Fruit fly (Drosophila melanogaster) whole organism, embryonic: ENCODE results near the gene CG17612.
A peak's percentile ranks its signal among the peaks of the same experiment; 100 is the strongest.

Experiments
- ATbp ChIP-seq: fragments of 200-800 bp; sonication (Bioruptor generic); optimal IDR thresholded peaks from 2 replicates; lab custom pipeline; 2017; ENCODE audit warnings: missing biosample characterization, mild to moderate bottlenecking, missing genetic modification characterization, missing genetic modification reagents
- BEAF-32 ChIP-seq: fragments of 200-800 bp; sonication (Bioruptor generic); optimal IDR thresholded peaks from 3 replicates; lab custom pipeline; 2017; ENCODE audit warnings: missing biosample characterization, missing genetic modification characterization, mild to moderate bottlenecking, moderate library complexity, missing genetic modification reagents
- C15 ChIP-seq: fragments of 200-800 bp; sonication (Bioruptor generic); IDR thresholded peaks from 3 replicates; pipeline ENCODE4 v1.3.6; 2022; ENCODE audit warnings: missing biosample characterization, missing genetic modification characterization
- CG10431 ChIP-seq: fragments of 200-800 bp; sonication (Bioruptor generic); optimal IDR thresholded peaks from 3 replicates; lab custom pipeline; 2018; ENCODE audit warnings: missing biosample characterization, mild to moderate bottlenecking, missing genetic modification characterization
- CG11456 ChIP-seq: fragments of 200-800 bp; sonication (Bioruptor generic); IDR thresholded peaks from 3 replicates; pipeline ENCODE4 v1.3.6; 2022; ENCODE audit warnings: missing biosample characterization, missing genetic modification characterization
- CG11504 ChIP-seq: fragments of 200-800 bp; sonication (Bioruptor generic); optimal IDR thresholded peaks from 3 replicates; lab custom pipeline; 2019; ENCODE audit warnings: missing biosample characterization, mild to moderate bottlenecking, missing genetic modification characterization, moderate library complexity
- CG12104 ChIP-seq: fragments of 200-800 bp; sonication (Bioruptor generic); optimal IDR thresholded peaks from 3 replicates; lab custom pipeline; 2016; ENCODE audit warnings: missing biosample characterization, missing genetic modification characterization
- CG1233 ChIP-seq: fragments of 200-800 bp; sonication (Bioruptor generic); optimal IDR thresholded peaks from 4 replicates; lab custom pipeline; 2018; ENCODE audit warnings: missing biosample characterization, mild to moderate bottlenecking, missing genetic modification characterization
- CG1647 ChIP-seq: fragments of 200-800 bp; sonication (Bioruptor generic); optimal IDR thresholded peaks from 3 replicates; lab custom pipeline; 2016; ENCODE audit warnings: missing biosample characterization, missing genetic modification characterization
- CG16863 ChIP-seq: fragments of 200-800 bp; sonication (Bioruptor generic); optimal IDR thresholded peaks from 3 replicates; lab custom pipeline; 2016; ENCODE audit warnings: missing biosample characterization, missing genetic modification characterization
- CG17328 ChIP-seq: fragments of 200-800 bp; sonication (Bioruptor generic); IDR thresholded peaks from 2 replicates; pipeline ENCODE4 v1.3.6; 2022; ENCODE audit warnings: missing biosample characterization, missing genetic modification characterization
- CG17359 ChIP-seq: fragments of 200-800 bp; sonication (Bioruptor generic); optimal IDR thresholded peaks from 3 replicates; lab custom pipeline; 2018; ENCODE audit warnings: missing biosample characterization, mild to moderate bottlenecking, missing genetic modification characterization, moderate library complexity
- CG2889 ChIP-seq: fragments of 200-800 bp; sonication (Bioruptor generic); IDR thresholded peaks from 3 replicates; pipeline ENCODE4 v1.3.6; 2022; ENCODE audit warnings: missing biosample characterization, missing genetic modification characterization
- CG33557 ChIP-seq: fragments of 200-800 bp; sonication (Bioruptor generic); optimal IDR thresholded peaks from 2 replicates; lab custom pipeline; 2019; ENCODE audit warnings: missing biosample characterization, mild to moderate bottlenecking, missing genetic modification characterization, moderate library complexity
- CG34422 ChIP-seq: fragments of 200-800 bp; sonication (Bioruptor generic); IDR thresholded peaks from 3 replicates; pipeline ENCODE4 v1.3.6; 2022; ENCODE audit warnings: missing biosample characterization, missing genetic modification characterization
- CG43689 ChIP-seq: fragments of 200-800 bp; sonication (Bioruptor generic); IDR thresholded peaks from 2 replicates; pipeline ENCODE4 v1.3.6; 2022; ENCODE audit warnings: missing biosample characterization, missing genetic modification characterization
- CG5180 ChIP-seq: fragments of 200-800 bp; sonication (Bioruptor generic); optimal IDR thresholded peaks from 3 replicates; lab custom pipeline; 2017; ENCODE audit warnings: missing biosample characterization, missing genetic modification characterization, mild to moderate bottlenecking, moderate library complexity, missing genetic modification reagents
- CG6272 ChIP-seq: fragments of 200-800 bp; sonication (Bioruptor generic); IDR thresholded peaks from 2 replicates; pipeline ENCODE4 v1.3.6; 2022; ENCODE audit warnings: missing biosample characterization, missing genetic modification characterization
- CG6654 ChIP-seq: fragments of 200-800 bp; sonication (Bioruptor generic); optimal IDR thresholded peaks from 2 replicates; lab custom pipeline; 2017; ENCODE audit warnings: missing biosample characterization, mild to moderate bottlenecking, missing genetic modification characterization
- CG7928 ChIP-seq: fragments of 200-800 bp; sonication (Bioruptor generic); optimal IDR thresholded peaks from 2 replicates; lab custom pipeline; 2017; ENCODE audit warnings: missing biosample characterization, mild to moderate bottlenecking, missing genetic modification characterization
- CG9727 ChIP-seq: fragments of 200-800 bp; sonication (Bioruptor generic); optimal IDR thresholded peaks from 3 replicates; lab custom pipeline; 2017; ENCODE audit warnings: missing biosample characterization, mild to moderate bottlenecking, missing genetic modification characterization
- Drgx ChIP-seq: fragments of 200-800 bp; sonication (Bioruptor generic); IDR thresholded peaks from 2 replicates; pipeline ENCODE4 v1.3.6; 2022; ENCODE audit warnings: missing biosample characterization, missing genetic modification characterization
- Elba2 ChIP-seq: fragments of 200-800 bp; sonication (Bioruptor generic); optimal IDR thresholded peaks from 3 replicates; lab custom pipeline; 2016; ENCODE audit warnings: missing biosample characterization, missing genetic modification characterization
- Gug ChIP-seq: fragments of 200-800 bp; sonication (Bioruptor generic); IDR thresholded peaks from 4 replicates; pipeline ENCODE4 v1.3.6; 2022; ENCODE audit warnings: missing biosample characterization, missing genetic modification characterization
- H2.0 ChIP-seq: fragments of 200-800 bp; sonication (Bioruptor generic); IDR thresholded peaks from 2 replicates; pipeline ENCODE4 v1.3.6; 2022; ENCODE audit warnings: missing biosample characterization, missing genetic modification characterization
- HLH3B ChIP-seq: fragments of 200-800 bp; sonication (Bioruptor generic); IDR thresholded peaks from 2 replicates; pipeline ENCODE4 v1.3.6; 2022; ENCODE audit warnings: missing biosample characterization, missing genetic modification characterization
- NFAT ChIP-seq: fragments of 200-800 bp; sonication (Bioruptor generic); IDR thresholded peaks from 2 replicates; pipeline ENCODE4 v1.3.6; 2022; ENCODE audit warnings: missing biosample characterization, missing genetic modification characterization
- Nf-YA ChIP-seq: fragments of 200-800 bp; sonication (Bioruptor generic); IDR thresholded peaks from 2 replicates; pipeline ENCODE4 v1.3.6; 2022; ENCODE audit warnings: missing biosample characterization, missing genetic modification characterization
- Nf-YC ChIP-seq: fragments of 200-800 bp; optimal IDR thresholded peaks from 3 replicates; lab custom pipeline; 2019; ENCODE audit warnings: missing biosample characterization, mild to moderate bottlenecking, missing genetic modification characterization, moderate library complexity
- NfI ChIP-seq: fragments of 200-800 bp; sonication (Bioruptor generic); optimal IDR thresholded peaks from 3 replicates; lab custom pipeline; 2018; ENCODE audit warnings: missing biosample characterization, mild to moderate bottlenecking, missing genetic modification characterization, moderate library complexity
- Rx ChIP-seq: fragments of 200-800 bp; sonication (Bioruptor generic); IDR thresholded peaks from 2 replicates; pipeline ENCODE4 v1.3.6; 2022; ENCODE audit warnings: missing biosample characterization, missing genetic modification characterization
- ash1 ChIP-seq: fragments of 200-800 bp; sonication (Bioruptor generic); optimal IDR thresholded peaks from 2 replicates; lab custom pipeline; 2018; ENCODE audit warnings: missing biosample characterization, mild to moderate bottlenecking, missing genetic modification characterization
- az2 ChIP-seq: fragments of 200-800 bp; sonication (Bioruptor generic); optimal IDR thresholded peaks from 3 replicates; lab custom pipeline; 2016; ENCODE audit warnings: missing biosample characterization, missing genetic modification characterization
- bigmax ChIP-seq: fragments of 200-800 bp; sonication (Bioruptor generic); optimal IDR thresholded peaks from 2 replicates; lab custom pipeline; 2018; ENCODE audit warnings: missing biosample characterization, mild to moderate bottlenecking, missing genetic modification characterization
- ems ChIP-seq: fragments of 200-800 bp; sonication (Bioruptor generic); optimal IDR thresholded peaks from 3 replicates; lab custom pipeline; 2016; ENCODE audit warnings: missing biosample characterization, missing genetic modification characterization
- fd64A ChIP-seq: fragments of 200-800 bp; sonication (Bioruptor generic); optimal IDR thresholded peaks from 3 replicates; lab custom pipeline; 2018; ENCODE audit warnings: missing biosample characterization, mild to moderate bottlenecking, missing genetic modification characterization
- gsb ChIP-seq: fragments of 200-800 bp; sonication (Bioruptor generic); IDR thresholded peaks from 2 replicates; pipeline ENCODE4 v1.3.6; 2022; ENCODE audit warnings: missing biosample characterization, missing genetic modification characterization
- h ChIP-seq: fragments of >200 bp; optimal IDR thresholded peaks from 2 replicates; lab custom pipeline; 2017
- hkb ChIP-seq, 2 experiments: fragments of 200-800 bp in 1 of 2; fragments of >200 bp in 1 of 2; sonication (Bioruptor generic) in 1 of 2; IDR thresholded peaks in 1 of 2; optimal IDR thresholded peaks in 1 of 2; 2 replicates each; pipeline versions ENCODE4 v1.3.6 to Lab custom; 2017 to 2022; ENCODE audit warnings: missing biosample characterization in 1 of 2, missing genetic modification characterization in 1 of 2
- lbe ChIP-seq: fragments of 200-800 bp; sonication (Bioruptor generic); optimal IDR thresholded peaks from 2 replicates; lab custom pipeline; 2016; ENCODE audit warnings: missing biosample characterization, mild to moderate bottlenecking, missing genetic modification characterization
- lmd ChIP-seq: fragments of 200-800 bp; sonication (Bioruptor generic); IDR thresholded peaks from 2 replicates; pipeline ENCODE4 v1.3.6; 2022; ENCODE audit warnings: missing biosample characterization, missing genetic modification characterization
- mirr ChIP-seq: fragments of 200-800 bp; sonication (Bioruptor generic); optimal IDR thresholded peaks from 3 replicates; lab custom pipeline; 2018; ENCODE audit warnings: missing biosample characterization, mild to moderate bottlenecking, missing genetic modification characterization
- oc ChIP-seq: fragments of 200-800 bp; sonication (Bioruptor generic); optimal IDR thresholded peaks from 2 replicates; lab custom pipeline; 2018; ENCODE audit warnings: missing biosample characterization, mild to moderate bottlenecking, missing genetic modification characterization, moderate library complexity
- pb ChIP-seq: fragments of 200-800 bp; sonication (Bioruptor generic); optimal IDR thresholded peaks from 3 replicates; lab custom pipeline; 2016; ENCODE audit warnings: missing biosample characterization, missing genetic modification characterization
- rib ChIP-seq: fragments of 200-800 bp; sonication (Bioruptor generic); IDR thresholded peaks from 2 replicates; pipeline ENCODE4 v1.3.6; 2022; ENCODE audit warnings: missing biosample characterization, missing genetic modification characterization
- ro ChIP-seq: fragments of 200-800 bp; sonication (Bioruptor generic); IDR thresholded peaks from 2 replicates; pipeline ENCODE4 v1.3.6; 2022; ENCODE audit warnings: missing biosample characterization, missing genetic modification characterization
- scrt ChIP-seq: fragments of 200-800 bp; sonication (Bioruptor generic); optimal IDR thresholded peaks from 2 replicates; lab custom pipeline; 2018; ENCODE audit warnings: missing biosample characterization, mild to moderate bottlenecking, missing genetic modification characterization, moderate library complexity
- sqz ChIP-seq: fragments of 200-800 bp; sonication (Bioruptor generic); optimal IDR thresholded peaks from 3 replicates; lab custom pipeline; 2018; ENCODE audit warnings: missing biosample characterization, mild to moderate bottlenecking, missing genetic modification characterization
- usp ChIP-seq: fragments of >200 bp; optimal IDR thresholded peaks from 2 replicates; lab custom pipeline; 2017; ENCODE audit warnings: missing biosample characterization, missing genetic modification characterization
- vnd ChIP-seq: fragments of 200-800 bp; sonication (Bioruptor generic); IDR thresholded peaks from 3 replicates; pipeline ENCODE4 v1.3.6; 2022; ENCODE audit warnings: missing biosample characterization, missing genetic modification characterization; ENCODE audit not compliant: partially characterized antibody
- zen ChIP-seq: fragments of 200-800 bp; sonication (Bioruptor generic); optimal IDR thresholded peaks from 3 replicates; lab custom pipeline; 2018; ENCODE audit warnings: missing biosample characterization, mild to moderate bottlenecking, missing genetic modification characterization, moderate library complexity

The CG17612 gene

DNA sequence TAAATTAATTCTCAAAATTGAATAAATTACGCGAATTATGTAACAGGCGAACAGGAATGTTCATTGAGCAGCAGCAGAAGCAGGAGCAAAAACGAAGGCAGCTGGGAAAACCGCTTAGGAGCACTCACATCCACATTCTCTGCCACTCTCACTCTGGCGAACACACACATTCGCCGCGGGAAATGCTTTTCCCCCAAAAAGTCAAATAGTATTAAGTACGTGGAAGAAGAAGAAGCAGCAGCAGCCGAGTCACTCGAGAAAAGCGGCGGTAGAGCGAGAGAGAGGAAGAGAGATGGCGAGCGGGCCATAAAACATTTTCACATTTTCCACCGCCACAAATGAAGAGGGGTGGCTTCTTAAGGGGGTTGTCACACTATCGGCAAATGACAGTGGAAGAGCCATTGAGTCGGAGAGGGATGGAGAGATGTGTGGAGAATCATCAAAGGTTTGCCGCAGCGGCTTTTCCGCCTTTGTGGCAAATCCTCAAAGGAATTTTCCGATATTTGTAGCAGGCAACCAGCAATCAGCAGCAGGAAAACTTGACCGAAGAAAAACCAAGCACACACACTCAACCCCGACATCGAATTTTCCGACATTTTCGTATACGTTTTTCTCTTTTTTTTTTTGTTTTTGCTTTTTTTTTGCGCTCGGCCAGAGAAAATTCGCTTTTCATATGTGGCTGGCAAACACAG lies 35.8 kb downstream of the CG17612 start (continued):
- TF ChIP-seq CG43689 (GFP tag; lab: Robert Waterston, UW) (no peak), Nf-YA (GFP tag; lab: Robert Waterston, UW) (no peak), CG7928 (GFP tag; lab: Kevin White, UChicago) (no peak), CG33557 (GFP tag; lab: Kevin White, UChicago) (no peak), CG10431 (no peak), CG6272 (GFP tag; lab: Robert Waterston, UW) (no peak), H2.0 (GFP tag; lab: Robert Waterston, UW) (no peak), Drgx (GFP tag; lab: Robert Waterston, UW) (peak; percentile 83), CG1647 (GFP tag; lab: Kevin White, UChicago) (no peak), CG11504 (no peak), hkb (optimal IDR thresholded peaks at IDR 0.05; lab: Kevin White, UChicago) (no peak), hkb (GFP tag; IDR thresholded peaks at IDR 0.05; lab: Robert Waterston, UW) (no peak), CG6654 (GFP tag; lab: Kevin White, UChicago) (no peak), fd64A (GFP tag; lab: Kevin White, UChicago) (no peak), Elba2 (GFP tag; lab: Kevin White, UChicago) (no peak), ATbp (GFP tag; lab: Kevin White, UChicago) (no peak), scrt (peak; percentile 24), pb (no peak), BEAF-32 (GFP tag; lab: Kevin White, UChicago) (no peak), CG34422 (GFP tag; lab: Robert Waterston, UW) (no peak), CG9727 (no peak), sqz (GFP tag; lab: Kevin White, UChicago) (peak; percentile 53), Rx (GFP tag; lab: Robert Waterston, UW) (no peak), CG12104 (GFP tag; lab: Kevin White, UChicago) (no peak), CG11456 (GFP tag; lab: Robert Waterston, UW) (no peak), h (lab: Kevin White, UChicago) (no peak), gsb (GFP tag; lab: Robert Waterston, UW) (no peak), zen (tag; lab: Kevin White, UChicago) (no peak), Gug (no peak), lbe (no peak), mirr (GFP tag; lab: Kevin White, UChicago) (peak; percentile 17), CG2889 (GFP tag; lab: Robert Waterston, UW) (no peak), usp (no peak), NFAT (peak; percentile 47; the same call in 1 of the 2 replicates), ash1 (GFP tag; lab: Kevin White, UChicago) (no peak), vnd (GFP tag; lab: Robert Waterston, UW) (0 out of 3 replicates have a peak, but pooled peaks have one; percentile 30), C15 (GFP tag; lab: Robert Waterston, UW) (no peak), oc (tag; lab: Kevin White, UChicago) (peak; percentile 65), bigmax (GFP tag; lab: Kevin White, UChicago) (no peak), NfI (GFP tag; lab: Kevin White, UChicago) (no peak), ems (GFP tag; lab: Kevin White, UChicago) (no peak), HLH3B (GFP tag; lab: Robert Waterston, UW) (no peak), CG5180 (GFP tag; lab: Kevin White, UChicago) (no peak), lmd (GFP tag; lab: Robert Waterston, UW) (no peak), ro (GFP tag; lab: Robert Waterston, UW) (no peak), rib (peak; percentile 35; the same call in 1 of the 2 replicates), Nf-YC (tag; lab: Kevin White, UChicago) (peak; percentile 62), CG1233 (no peak), CG17359 (tag; lab: Kevin White, UChicago) (no peak), CG16863 (no peak), CG17328 (GFP tag; lab: Robert Waterston, UW) (no peak), az2 (GFP tag; lab: Kevin White, UChicago) (no peak)
